Fruit fly (Drosophila melanogaster): ENCODE measurements around the gene ND-13B.

The ND-13B gene

DNA sequence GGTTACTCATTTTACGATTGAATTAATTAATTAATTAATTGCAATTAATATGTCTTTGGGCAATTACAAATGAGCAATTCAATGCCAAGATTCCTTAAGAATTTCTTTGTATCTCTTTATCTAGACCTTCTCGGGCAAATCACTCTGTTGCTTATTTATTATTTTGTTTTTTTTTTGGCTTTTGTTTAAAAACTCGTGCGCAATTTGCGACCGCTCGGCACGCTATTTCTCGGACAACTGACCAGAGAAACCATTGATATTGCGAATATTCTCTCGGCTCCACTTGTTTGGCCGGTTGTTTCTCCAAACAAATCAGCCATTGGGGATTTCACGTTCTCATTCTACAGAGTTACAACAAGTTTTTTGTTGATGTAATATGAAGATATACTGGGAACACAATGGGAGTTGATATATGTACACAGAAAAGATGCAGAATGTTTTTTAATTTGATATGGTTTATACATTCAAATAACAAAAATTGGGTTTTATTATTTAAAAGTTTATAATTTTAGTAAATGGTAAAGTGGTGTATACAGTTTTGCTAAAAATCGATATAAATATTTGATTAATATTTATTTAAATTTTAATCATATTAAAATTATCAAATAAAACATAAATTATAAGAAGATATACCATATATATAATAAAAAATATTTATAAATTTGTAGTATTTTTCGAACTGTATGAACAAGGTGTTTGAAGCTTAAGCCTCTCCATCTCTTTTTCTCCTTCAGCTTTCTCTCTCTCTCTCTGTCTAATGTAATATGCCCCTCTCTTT lies 2.9 kb upstream of the ND-13B start, which contains the start of gene NijA (continued):
- TF ChIP-seq CG1832 (GFP tag; optimal IDR thresholded peaks at IDR 0.05) = no peak
- no peak for TF ChIP-seq CG13296 (GFP tag; optimal IDR thresholded peaks at IDR 0.05)
- no peak for TF ChIP-seq CG7372 (GFP tag; IDR thresholded peaks at IDR 0.05)
- no peak for TF ChIP-seq Mrtf (GFP tag; IDR thresholded peaks at IDR 0.05)
- no peak for TF ChIP-seq CG10267 (tag; optimal IDR thresholded peaks at IDR 0.05)
- no peak for TF ChIP-seq hbn (GFP tag; IDR thresholded peaks at IDR 0.05; ENCODE audit: partially characterized antibody)
- no peak for TF ChIP-seq CG4707 (GFP tag; optimal IDR thresholded peaks at IDR 0.05)
- TF ChIP-seq CG9727 (GFP tag; optimal IDR thresholded peaks at IDR 0.05) = peak; percentile 27
- no peak for TF ChIP-seq crol (GFP tag; IDR thresholded peaks at IDR 0.05)
- no peak for TF ChIP-seq CG12071 (GFP tag; optimal IDR thresholded peaks at IDR 0.05)
- TF ChIP-seq emc (GFP tag; optimal IDR thresholded peaks at IDR 0.05) = no peak
- peak; percentile 65 for TF ChIP-seq CG18262 (tag; optimal IDR thresholded peaks at IDR 0.05)
- TF ChIP-seq CG9437 (GFP tag; optimal IDR thresholded peaks at IDR 0.05) = no peak
- no peak for TF ChIP-seq Nf-YB (GFP tag; optimal IDR thresholded peaks at IDR 0.05)
- no peak for TF ChIP-seq Dref (GFP tag; IDR thresholded peaks at IDR 0.05)
- TF ChIP-seq Trl (optimal IDR thresholded peaks at IDR 0.05) = peak in 1 of 2 experiments; percentile 15
- TF ChIP-seq Trl (GFP tag; optimal IDR thresholded peaks at IDR 0.05) = no peak
- no peak for TF ChIP-seq lbe (GFP tag; optimal IDR thresholded peaks at IDR 0.05)
- no peak for TF ChIP-seq Dfd (GFP tag; optimal IDR thresholded peaks at IDR 0.05)
- TF ChIP-seq lab (GFP tag; optimal IDR thresholded peaks at IDR 0.05) = no peak
- no peak for TF ChIP-seq HLH3B (GFP tag; IDR thresholded peaks at IDR 0.05)
- TF ChIP-seq wor (GFP tag; IDR thresholded peaks at IDR 0.05) = no peak
- no peak for TF ChIP-seq CG6854 (GFP tag; optimal IDR thresholded peaks at IDR 0.05)
- TF ChIP-seq sob (GFP tag; IDR thresholded peaks at IDR 0.05) = no peak
- TF ChIP-seq tup (GFP tag; optimal IDR thresholded peaks at IDR 0.05) = no peak
- no peak for TF ChIP-seq CG4360 (GFP tag; IDR thresholded peaks at IDR 0.05)
- no peak for TF ChIP-seq pho (GFP tag; optimal IDR thresholded peaks at IDR 0.05)
- TF ChIP-seq Meics (GFP tag; optimal IDR thresholded peaks at IDR 0.05) = no peak
- no peak for TF ChIP-seq inv (GFP tag; IDR thresholded peaks at IDR 0.05; ENCODE audit: partially characterized antibody)
- no peak for TF ChIP-seq Dll (GFP tag; IDR thresholded peaks at IDR 0.05; ENCODE audit: partially characterized antibody)
- TF ChIP-seq CG2199 (GFP tag; IDR thresholded peaks at IDR 0.05) = no peak
- TF ChIP-seq Med (GFP tag) = peak; percentile 9
- no peak for TF ChIP-seq tx (GFP tag; optimal IDR thresholded peaks at IDR 0.05)
- TF ChIP-seq CG17829 (tag; optimal IDR thresholded peaks at IDR 0.05) = no peak
- TF ChIP-seq gfzf (GFP tag; optimal IDR thresholded peaks at IDR 0.05) = no peak
- TF ChIP-seq zfh2 (GFP tag; optimal IDR thresholded peaks at IDR 0.05) = no peak
- no peak for TF ChIP-seq CG8281 (tag; optimal IDR thresholded peaks at IDR 0.05)
- no peak for TF ChIP-seq CG11085 (GFP tag; IDR thresholded peaks at IDR 0.05)
- no peak for TF ChIP-seq jumu (GFP tag; optimal IDR thresholded peaks at IDR 0.05)
- TF ChIP-seq pros (GFP tag; optimal IDR thresholded peaks at IDR 0.05) = no peak
- TF ChIP-seq CG7556 (GFP tag; optimal IDR thresholded peaks at IDR 0.05) = peak; percentile 55
- no peak for TF ChIP-seq slou (GFP tag; optimal IDR thresholded peaks at IDR 0.05)
- no peak for TF ChIP-seq Stat92E (GFP tag; optimal IDR thresholded peaks at IDR 0.05)
- TF ChIP-seq pzg (GFP tag; optimal IDR thresholded peaks at IDR 0.05) = no peak
- no peak; the same call in 1 of the 2 replicates for TF ChIP-seq CG13287 (GFP tag; IDR thresholded peaks at IDR 0.05; ENCODE audit: partially characterized antibody)
- TF ChIP-seq Max (GFP tag; optimal IDR thresholded peaks at IDR 0.05) = no peak
- TF ChIP-seq Dip3 (GFP tag; optimal IDR thresholded peaks at IDR 0.05) = no peak
- TF ChIP-seq CG12942 (GFP tag; optimal IDR thresholded peaks at IDR 0.05) = no peak
- no peak for TF ChIP-seq CG14441 (GFP tag; IDR thresholded peaks at IDR 0.05)
- TF ChIP-seq CG14860 (GFP tag; IDR thresholded peaks at IDR 0.05; ENCODE audit: partially characterized antibody) = no peak
